Fruit fly (Drosophila melanogaster) whole organism, embryonic: Measurements from ENCODE around the gene Reg-2.

Source experiments
- Atf6 ChIP-seq: fragments of 200-800 bp; sonication (Bioruptor generic); IDR thresholded peaks from 2 replicates; pipeline ENCODE4 v1.3.6; 2022; ENCODE audit warnings: missing biosample characterization, missing genetic modification characterization
- Bdp1 ChIP-seq: fragments of 200-800 bp; sonication (Bioruptor generic); optimal IDR thresholded peaks from 3 replicates; lab custom pipeline; 2016; ENCODE audit warnings: missing biosample characterization, missing genetic modification characterization
- Bgb ChIP-seq: fragments of 200-800 bp; sonication (Bioruptor generic); IDR thresholded peaks from 2 replicates; pipeline ENCODE4 v1.3.6; 2022; ENCODE audit warnings: missing biosample characterization, missing genetic modification characterization; ENCODE audit not compliant: partially characterized antibody
- CG10267 ChIP-seq: fragments of 200-800 bp; sonication (Bioruptor generic); optimal IDR thresholded peaks from 2 replicates; lab custom pipeline; 2018; ENCODE audit warnings: missing biosample characterization, mild to moderate bottlenecking, missing genetic modification characterization, moderate library complexity
- CG10543 ChIP-seq: fragments of 200-800 bp; sonication (Bioruptor generic); optimal IDR thresholded peaks from 3 replicates; lab custom pipeline; 2017; ENCODE audit warnings: missing biosample characterization, mild to moderate bottlenecking, missing genetic modification characterization, moderate library complexity
- CG12071 ChIP-seq: fragments of 200-800 bp; sonication (Bioruptor generic); optimal IDR thresholded peaks from 3 replicates; lab custom pipeline; 2018; ENCODE audit warnings: missing biosample characterization, mild to moderate bottlenecking, missing genetic modification characterization
- CG12391 ChIP-seq: fragments of 200-800 bp; sonication (Bioruptor generic); optimal IDR thresholded peaks from 3 replicates; lab custom pipeline; 2018; ENCODE audit warnings: missing biosample characterization, mild to moderate bottlenecking, missing genetic modification characterization, moderate library complexity
- CG12769 ChIP-seq: fragments of 200-800 bp; sonication (Bioruptor generic); optimal IDR thresholded peaks from 2 replicates; lab custom pipeline; 2019; ENCODE audit warnings: missing biosample characterization, mild to moderate bottlenecking, missing genetic modification characterization, moderate library complexity
- CG14014 ChIP-seq: fragments of 200-800 bp; sonication (Bioruptor generic); IDR thresholded peaks from 2 replicates; pipeline ENCODE4 v1.3.6; 2022; ENCODE audit warnings: missing biosample characterization, missing genetic modification characterization
- CG14050 ChIP-seq: fragments of 200-800 bp; sonication (Bioruptor generic); IDR thresholded peaks from 3 replicates; pipeline ENCODE4 v1.3.6; 2022; ENCODE audit warnings: missing biosample characterization, missing genetic modification characterization
- CG14441 ChIP-seq: fragments of 200-800 bp; sonication (Bioruptor generic); IDR thresholded peaks from 2 replicates; pipeline ENCODE4 v1.3.6; 2022; ENCODE audit warnings: missing biosample characterization, missing genetic modification characterization
- CG15514 ChIP-seq: fragments of 200-800 bp; sonication (Bioruptor generic); optimal IDR thresholded peaks from 3 replicates; lab custom pipeline; 2017; ENCODE audit warnings: missing biosample characterization, missing genetic modification characterization, mild to moderate bottlenecking, moderate library complexity, missing genetic modification reagents
- CG18262 ChIP-seq: fragments of 200-800 bp; optimal IDR thresholded peaks from 3 replicates; lab custom pipeline; 2019; ENCODE audit warnings: missing biosample characterization, mild to moderate bottlenecking, missing genetic modification characterization, moderate library complexity
- CG5180 ChIP-seq: fragments of 200-800 bp; sonication (Bioruptor generic); optimal IDR thresholded peaks from 3 replicates; lab custom pipeline; 2017; ENCODE audit warnings: missing biosample characterization, missing genetic modification characterization, mild to moderate bottlenecking, moderate library complexity, missing genetic modification reagents
- CG6175 ChIP-seq: fragments of 200-800 bp; sonication (Bioruptor generic); IDR thresholded peaks from 3 replicates; pipeline ENCODE4 v1.3.6; 2022; ENCODE audit warnings: missing biosample characterization, missing genetic modification characterization
- CG6654 ChIP-seq: fragments of 200-800 bp; sonication (Bioruptor generic); optimal IDR thresholded peaks from 2 replicates; lab custom pipeline; 2017; ENCODE audit warnings: missing biosample characterization, mild to moderate bottlenecking, missing genetic modification characterization
- CG6791 ChIP-seq: fragments of 200-800 bp; sonication (Bioruptor generic); IDR thresholded peaks from 3 replicates; pipeline ENCODE4 v1.3.6; 2022; ENCODE audit warnings: missing biosample characterization, missing genetic modification characterization; ENCODE audit not compliant: partially characterized antibody
- CG7963 ChIP-seq: fragments of 200-800 bp; sonication (Bioruptor generic); IDR thresholded peaks from 3 replicates; pipeline ENCODE4 v1.3.6; 2022; ENCODE audit warnings: missing biosample characterization, missing genetic modification characterization; ENCODE audit not compliant: partially characterized antibody
- CHES-1-like ChIP-seq: fragments of 200-800 bp; sonication (Bioruptor generic); optimal IDR thresholded peaks from 2 replicates; lab custom pipeline; 2016; ENCODE audit warnings: missing biosample characterization, missing genetic modification characterization
- Dref ChIP-seq: fragments of 200-800 bp; sonication (Bioruptor generic); IDR thresholded peaks from 2 replicates; pipeline ENCODE4 v1.3.6; 2022; ENCODE audit warnings: missing biosample characterization, missing genetic modification characterization
- Hand ChIP-seq: fragments of 200-800 bp; sonication (Bioruptor generic); optimal IDR thresholded peaks from 2 replicates; lab custom pipeline; 2017; ENCODE audit warnings: mild to moderate bottlenecking, missing biosample characterization, missing genetic modification reagents, missing genetic modification characterization
- HmgD ChIP-seq: fragments of 200-800 bp; sonication (Bioruptor generic); optimal IDR thresholded peaks from 3 replicates; lab custom pipeline; 2016; ENCODE audit warnings: missing biosample characterization, missing genetic modification characterization
- Hmr ChIP-seq: fragments of 200-800 bp; sonication (Bioruptor generic); optimal IDR thresholded peaks from 3 replicates; lab custom pipeline; 2017; ENCODE audit warnings: mild to moderate bottlenecking, missing biosample characterization, missing genetic modification reagents, missing genetic modification characterization
- Hsf ChIP-seq: fragments of 200-800 bp; sonication (Bioruptor generic); optimal IDR thresholded peaks from 3 replicates; lab custom pipeline; 2016; ENCODE audit warnings: missing biosample characterization, missing genetic modification characterization
- Med ChIP-seq: fragments of 200-800 bp; sonication (Bioruptor generic); peaks from one replicate; lab custom pipeline; 2016; ENCODE audit warnings: missing biosample characterization, missing genetic modification characterization, mild to moderate bottlenecking, inconsistent platforms, moderate library complexity
- Nf-YB ChIP-seq: fragments of 200-800 bp; sonication (Bioruptor generic); optimal IDR thresholded peaks from 3 replicates; lab custom pipeline; 2019; ENCODE audit warnings: missing biosample characterization, mild to moderate bottlenecking, missing genetic modification characterization, moderate library complexity
- Optix ChIP-seq: fragments of 200-800 bp; sonication (Bioruptor generic); IDR thresholded peaks from 3 replicates; pipeline ENCODE4 v1.3.6; 2022; ENCODE audit warnings: missing biosample characterization, missing genetic modification characterization
- Sry-δ ChIP-seq: fragments of 200-800 bp; sonication (Bioruptor generic); optimal IDR thresholded peaks from 2 replicates; lab custom pipeline; 2016; ENCODE audit warnings: missing biosample characterization, missing genetic modification characterization
- ac ChIP-seq: fragments of 200-800 bp; sonication (Bioruptor generic); optimal IDR thresholded peaks from 3 replicates; lab custom pipeline; 2017; ENCODE audit warnings: missing biosample characterization, mild to moderate bottlenecking, missing genetic modification characterization
- ci ChIP-seq: fragments of 200-800 bp; sonication (Bioruptor generic); IDR thresholded peaks from 3 replicates; pipeline ENCODE4 v1.3.6; 2022; ENCODE audit warnings: missing biosample characterization, missing genetic modification characterization
- dimm ChIP-seq: fragments of 200-800 bp; sonication (Bioruptor generic); IDR thresholded peaks from 2 replicates; pipeline ENCODE4 v1.3.6; 2022; ENCODE audit warnings: missing biosample characterization, missing genetic modification characterization
- eyg ChIP-seq: fragments of 200-800 bp; sonication (Bioruptor generic); optimal IDR thresholded peaks from 3 replicates; lab custom pipeline; 2016; ENCODE audit warnings: missing biosample characterization, missing genetic modification characterization
- kah ChIP-seq: fragments of 200-800 bp; sonication (Bioruptor generic); optimal IDR thresholded peaks from 2 replicates; lab custom pipeline; 2018; ENCODE audit warnings: missing biosample characterization, mild to moderate bottlenecking, missing genetic modification characterization
- pnt ChIP-seq: fragments of 200-800 bp; sonication (Bioruptor generic); optimal IDR thresholded peaks from 3 replicates; lab custom pipeline; 2016; ENCODE audit warnings: missing biosample characterization, missing genetic modification characterization
- rib ChIP-seq: fragments of 200-800 bp; sonication (Bioruptor generic); IDR thresholded peaks from 2 replicates; pipeline ENCODE4 v1.3.6; 2022; ENCODE audit warnings: missing biosample characterization, missing genetic modification characterization
- row ChIP-seq: fragments of 200-800 bp; sonication (Bioruptor generic); IDR thresholded peaks from 3 replicates; pipeline ENCODE4 v1.3.6; 2022; ENCODE audit warnings: missing biosample characterization, missing genetic modification characterization
- sd ChIP-seq: fragments of 200-800 bp; sonication (Bioruptor generic); optimal IDR thresholded peaks from 3 replicates; lab custom pipeline; 2018; ENCODE audit warnings: missing biosample characterization, mild to moderate bottlenecking, missing genetic modification characterization, moderate library complexity
- sima ChIP-seq: fragments of 200-800 bp; sonication (Bioruptor generic); optimal IDR thresholded peaks from 2 replicates; lab custom pipeline; 2016; ENCODE audit warnings: missing biosample characterization, missing genetic modification characterization
- sr ChIP-seq: fragments of 200-800 bp; sonication (Bioruptor generic); IDR thresholded peaks from 3 replicates; pipeline ENCODE4 v1.3.6; 2022; ENCODE audit warnings: missing biosample characterization, missing genetic modification characterization
- ssp ChIP-seq: fragments of 200-800 bp; sonication (Bioruptor generic); IDR thresholded peaks from 2 replicates; pipeline ENCODE4 v1.3.6; 2022; ENCODE audit warnings: missing biosample characterization, missing genetic modification characterization
- stwl ChIP-seq: fragments of 200-800 bp; sonication (Bioruptor generic); optimal IDR thresholded peaks from 3 replicates; lab custom pipeline; 2018; ENCODE audit warnings: missing biosample characterization, mild to moderate bottlenecking, missing genetic modification characterization, moderate library complexity
- tio ChIP-seq: fragments of 200-800 bp; sonication (Bioruptor generic); optimal IDR thresholded peaks from 2 replicates; lab custom pipeline; 2017; ENCODE audit warnings: missing biosample characterization, missing genetic modification characterization, inconsistent platforms
- toy ChIP-seq: fragments of 200-800 bp; sonication (Bioruptor generic); IDR thresholded peaks from 2 replicates; pipeline ENCODE4 v1.3.6; 2022; ENCODE audit warnings: missing biosample characterization, missing genetic modification characterization
- vnd ChIP-seq: fragments of 200-800 bp; sonication (Bioruptor generic); IDR thresholded peaks from 3 replicates; pipeline ENCODE4 v1.3.6; 2022; ENCODE audit warnings: missing biosample characterization, missing genetic modification characterization; ENCODE audit not compliant: partially characterized antibody
- vvl ChIP-seq: fragments of 200-800 bp; sonication (Bioruptor generic); IDR thresholded peaks from 2 replicates; pipeline ENCODE4 v1.3.6; 2022; ENCODE audit warnings: missing biosample characterization, missing genetic modification characterization

Gene Reg-2

DNA sequence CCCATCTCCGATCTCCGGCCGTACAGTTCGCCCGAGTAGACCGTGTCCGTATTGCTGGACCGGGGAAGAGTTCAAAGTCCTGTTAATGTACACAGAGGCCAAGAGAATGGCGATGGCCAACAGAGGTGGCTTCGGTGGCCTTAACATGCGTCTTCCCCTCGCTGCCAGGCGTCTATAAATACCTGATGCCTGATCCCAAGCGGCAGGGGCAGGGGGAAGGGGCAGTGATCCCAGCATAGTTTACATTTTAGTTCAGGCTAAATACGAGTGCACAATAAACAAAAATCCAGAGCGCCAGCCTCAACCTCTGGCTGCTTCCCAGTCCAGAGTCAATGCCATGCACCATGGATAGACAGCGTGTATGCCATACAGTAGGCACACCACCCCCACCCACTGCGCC, 18.5 kb downstream of the Reg-2 start (continued):
- TF ChIP-seq Bdp1 (GFP tag; lab: Kevin White, UChicago) (no peak), CHES-1-like (GFP tag; lab: Kevin White, UChicago) (no peak), HmgD (no peak), sd (tag; lab: Kevin White, UChicago) (peak; percentile 49), toy (GFP tag; lab: Robert Waterston, UW) (no peak)

DNA sequence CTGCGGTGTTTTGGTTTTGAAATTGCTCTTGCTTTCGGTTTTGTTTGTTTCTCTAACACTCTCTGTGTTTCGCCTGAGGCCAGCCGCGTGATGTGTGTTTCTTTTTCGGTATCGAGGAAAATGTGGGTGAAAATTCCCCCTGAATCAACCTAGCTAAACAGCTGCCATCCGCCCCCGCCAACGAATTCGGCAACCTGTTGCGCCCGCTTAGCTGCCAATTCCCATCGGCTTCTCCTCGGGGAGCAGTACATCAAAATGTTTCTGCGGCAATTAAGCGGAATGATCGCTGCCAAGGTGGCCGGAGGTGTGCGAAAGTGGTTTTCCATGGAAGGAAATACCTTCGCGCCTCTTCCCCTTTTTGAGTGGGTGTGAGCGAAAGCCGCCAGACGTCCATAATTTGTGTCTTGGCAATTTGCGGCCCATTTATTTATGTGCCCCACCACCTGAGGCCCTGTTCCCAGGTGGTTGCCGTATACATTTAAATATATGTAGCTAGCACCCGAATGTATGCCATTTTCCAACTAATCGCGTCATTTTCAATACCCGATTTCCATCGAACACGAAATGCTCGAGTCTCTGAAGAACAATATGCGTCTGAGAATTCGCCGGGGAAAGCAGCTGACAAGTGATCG, 19.7 kb downstream of the Reg-2 start:
- TF ChIP-seq CG7963 (GFP tag; lab: Robert Waterston, UW) (no peak), ac (no peak), sima (GFP tag; lab: Kevin White, UChicago) (no peak), ssp (GFP tag; lab: Robert Waterston, UW) (no peak), eyg (no peak), CG12391 (tag; lab: Kevin White, UChicago) (no peak), CG14050 (GFP tag; lab: Robert Waterston, UW) (no peak), stwl (tag; lab: Kevin White, UChicago) (no peak), tio (GFP tag; lab: Kevin White, UChicago) (no peak), CG10543 (peak; percentile 44), vnd (no peak), CG15514 (GFP tag; lab: Kevin White, UChicago) (no peak), Sry-δ (GFP tag; lab: Kevin White, UChicago) (no peak), sd (tag; lab: Kevin White, UChicago) (peak; percentile 54), Bgb (GFP tag; lab: Robert Waterston, UW) (no peak), dimm (GFP tag; lab: Robert Waterston, UW) (no peak), Optix (no peak), CG6791 (GFP tag; lab: Robert Waterston, UW) (no peak), kah (GFP tag; lab: Kevin White, UChicago) (peak; percentile 100), row (GFP tag; lab: Robert Waterston, UW) (no peak), Atf6 (GFP tag; lab: Robert Waterston, UW) (no peak), CG14441 (GFP tag; lab: Robert Waterston, UW) (no peak), CG12071 (GFP tag; lab: Kevin White, UChicago) (no peak), CG14014 (GFP tag; lab: Robert Waterston, UW) (no peak), CG5180 (GFP tag; lab: Kevin White, UChicago) (no peak), Hand (GFP tag; lab: Kevin White, UChicago) (peak; percentile 0), Hmr (GFP tag; lab: Kevin White, UChicago) (no peak), Hsf (GFP tag; lab: Kevin White, UChicago) (no peak), rib (GFP tag; lab: Robert Waterston, UW) (peak; percentile 11; the same call in 1 of the 2 replicates), pnt (no peak), sr (GFP tag; lab: Robert Waterston, UW) (peak; percentile 77), Nf-YB (GFP tag; lab: Kevin White, UChicago) (no peak), CG12769 (peak; percentile 94), ci (GFP tag; lab: Robert Waterston, UW) (0 out of 3 replicates have a peak, but pooled peaks have one; percentile 18), CG10267 (no peak), CG6654 (no peak), Dref (GFP tag; lab: Robert Waterston, UW) (0 out of 2 replicates have a peak, but pooled peaks have one; percentile 7), CG6175 (no peak), vvl (GFP tag; lab: Robert Waterston, UW) (no peak), CG18262 (tag; lab: Kevin White, UChicago) (no peak), Med (GFP tag; lab: Kevin White, UChicago) (peak; percentile 55)
